Worm (Caenorhabditis elegans) whole organism, L2 larva: Measurements from ENCODE around the gene srbc-34.

ENCODE experiments used
- lin-13 ChIP-seq: fragments of 150-350 bp; optimal IDR thresholded peaks from 2 replicates; lab custom pipeline; 2014; ENCODE audit warnings: missing biosample characterization, missing genetic modification reagents, missing genetic modification characterization
- skn-1 ChIP-seq: sonication (generic microtip); optimal IDR thresholded peaks from 2 replicates; lab custom pipeline; 2017; ENCODE audit warnings: missing biosample characterization, missing genetic modification characterization

DNA sequence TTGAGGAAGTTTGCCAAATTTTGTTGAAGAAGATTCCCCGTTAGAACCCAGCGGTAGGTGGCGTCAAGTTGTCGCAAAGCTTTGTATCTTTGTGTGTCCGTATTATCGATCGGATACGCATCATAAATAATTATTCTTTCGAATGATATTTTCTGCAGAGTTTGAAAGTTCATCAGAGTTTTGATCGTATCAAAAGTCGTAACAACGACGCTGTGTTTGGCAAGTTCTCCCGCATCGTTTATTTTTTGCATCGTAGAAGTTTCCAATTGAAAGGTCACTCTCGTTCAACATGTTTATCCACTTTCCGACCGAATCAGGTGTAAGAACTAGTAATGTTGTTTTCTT lies 43.0 kb upstream of the srbc-34 start:
- TF ChIP-seq lin-13 (GFP tag; lab: Kevin White, UChicago) = no peak
- no peak for TF ChIP-seq skn-1 (tag; lab: Kevin White, UChicago)
